Fruit fly (Drosophila melanogaster) whole organism, embryonic: ENCODE data around the gene slp1.

Experiments used
- Adf1 ChIP-seq: fragments of 200-800 bp; sonication (Bioruptor generic); IDR thresholded peaks from 2 replicates; pipeline ENCODE4 v1.3.6; 2022; ENCODE audit warnings: missing biosample characterization, missing genetic modification characterization
- CG10321 ChIP-seq: fragments of 200-800 bp; sonication (Bioruptor generic); IDR thresholded peaks from 2 replicates; pipeline ENCODE4 v1.3.6; 2022; ENCODE audit warnings: missing biosample characterization, missing genetic modification characterization
- CG11456 ChIP-seq: fragments of 200-800 bp; sonication (Bioruptor generic); IDR thresholded peaks from 3 replicates; pipeline ENCODE4 v1.3.6; 2022; ENCODE audit warnings: missing biosample characterization, missing genetic modification characterization
- CG14860 ChIP-seq: fragments of 200-800 bp; sonication (Bioruptor generic); IDR thresholded peaks from 3 replicates; pipeline ENCODE4 v1.3.6; 2022; ENCODE audit warnings: missing biosample characterization, missing genetic modification characterization; ENCODE audit not compliant: partially characterized antibody
- CG16863 ChIP-seq: fragments of 200-800 bp; sonication (Bioruptor generic); optimal IDR thresholded peaks from 3 replicates; lab custom pipeline; 2016; ENCODE audit warnings: missing biosample characterization, missing genetic modification characterization
- CG17829 ChIP-seq: fragments of 200-800 bp; optimal IDR thresholded peaks from 2 replicates; lab custom pipeline; 2019; ENCODE audit warnings: missing biosample characterization, mild to moderate bottlenecking, missing genetic modification characterization, moderate library complexity
- CG1832 ChIP-seq: fragments of 200-800 bp; sonication (Bioruptor generic); optimal IDR thresholded peaks from 2 replicates; lab custom pipeline; 2017; ENCODE audit warnings: missing biosample characterization, mild to moderate bottlenecking, missing genetic modification characterization, inconsistent platforms
- CG2116 ChIP-seq: fragments of 200-800 bp; sonication (Bioruptor generic); optimal IDR thresholded peaks from 3 replicates; lab custom pipeline; 2018; ENCODE audit warnings: missing biosample characterization, mild to moderate bottlenecking, missing genetic modification characterization
- CG2129 ChIP-seq: fragments of 200-800 bp; sonication (Bioruptor generic); IDR thresholded peaks from 2 replicates; pipeline ENCODE4 v1.3.6; 2022; ENCODE audit warnings: missing biosample characterization, missing genetic modification characterization; ENCODE audit not compliant: partially characterized antibody
- CG6272 ChIP-seq: fragments of 200-800 bp; sonication (Bioruptor generic); IDR thresholded peaks from 2 replicates; pipeline ENCODE4 v1.3.6; 2022; ENCODE audit warnings: missing biosample characterization, missing genetic modification characterization
- CG7357 ChIP-seq: fragments of 200-800 bp; sonication (Bioruptor generic); IDR thresholded peaks from 3 replicates; pipeline ENCODE4 v1.3.6; 2022; ENCODE audit warnings: missing biosample characterization, missing genetic modification characterization
- CG8765 ChIP-seq: fragments of 200-800 bp; sonication (Bioruptor generic); IDR thresholded peaks from 2 replicates; pipeline ENCODE4 v1.3.6; 2022; ENCODE audit warnings: missing biosample characterization, missing genetic modification characterization
- CG9876 ChIP-seq: fragments of 200-800 bp; sonication (Bioruptor generic); optimal IDR thresholded peaks from 2 replicates; lab custom pipeline; 2016; ENCODE audit warnings: missing biosample characterization, missing genetic modification characterization
- CG9932 ChIP-seq: fragments of 200-800 bp; sonication (Bioruptor generic); IDR thresholded peaks from 2 replicates; pipeline ENCODE4 v1.3.6; 2022; ENCODE audit warnings: missing biosample characterization, missing genetic modification characterization
- CoRest ChIP-seq: fragments of 200-800 bp; sonication (Bioruptor generic); optimal IDR thresholded peaks from 3 replicates; lab custom pipeline; 2018; ENCODE audit warnings: missing biosample characterization, mild to moderate bottlenecking, missing genetic modification characterization, moderate library complexity
- D19A ChIP-seq: fragments of 200-800 bp; optimal IDR thresholded peaks from 3 replicates; lab custom pipeline; 2019; ENCODE audit warnings: missing biosample characterization, mild to moderate bottlenecking, missing genetic modification characterization, moderate library complexity
- Deaf1 ChIP-seq: fragments of 200-800 bp; optimal IDR thresholded peaks from 3 replicates; lab custom pipeline; 2019; ENCODE audit warnings: missing biosample characterization, mild to moderate bottlenecking, missing genetic modification characterization, moderate library complexity
- Eip74EF ChIP-seq, 2 experiments: fragments of 200-800 bp in 1 of 2; fragments of >200 bp in 1 of 2; sonication (Bioruptor generic) in 1 of 2; optimal IDR thresholded peaks; 2 replicates each; lab custom pipeline; 2017 to 2019; ENCODE audit warnings: missing biosample characterization in 2 of 2, missing genetic modification characterization in 2 of 2, mild to moderate bottlenecking in 1 of 2, moderate library complexity in 1 of 2
- Jarid2 ChIP-seq: fragments of 200-800 bp; sonication (Bioruptor generic); optimal IDR thresholded peaks from 3 replicates; lab custom pipeline; 2017; ENCODE audit warnings: mild to moderate bottlenecking, missing biosample characterization, missing genetic modification reagents, missing genetic modification characterization
- Kr ChIP-seq: fragments of 200-800 bp; sonication (Bioruptor generic); optimal IDR thresholded peaks from 2 replicates; lab custom pipeline; 2017; ENCODE audit warnings: missing biosample characterization, mild to moderate bottlenecking, missing genetic modification characterization
- Max ChIP-seq: fragments of 200-800 bp; sonication (Bioruptor generic); optimal IDR thresholded peaks from 2 replicates; lab custom pipeline; 2016; ENCODE audit warnings: missing biosample characterization, mild to moderate bottlenecking, missing genetic modification characterization
- Mrtf ChIP-seq: fragments of 200-800 bp; sonication (Bioruptor generic); IDR thresholded peaks from 3 replicates; pipeline ENCODE4 v1.3.6; 2022; ENCODE audit warnings: missing biosample characterization, missing genetic modification characterization
- Nf-YA ChIP-seq: fragments of 200-800 bp; sonication (Bioruptor generic); IDR thresholded peaks from 2 replicates; pipeline ENCODE4 v1.3.6; 2022; ENCODE audit warnings: missing biosample characterization, missing genetic modification characterization
- Nf-YB ChIP-seq: fragments of 200-800 bp; sonication (Bioruptor generic); optimal IDR thresholded peaks from 3 replicates; lab custom pipeline; 2019; ENCODE audit warnings: missing biosample characterization, mild to moderate bottlenecking, missing genetic modification characterization, moderate library complexity
- Nf-YC ChIP-seq: fragments of 200-800 bp; optimal IDR thresholded peaks from 3 replicates; lab custom pipeline; 2019; ENCODE audit warnings: missing biosample characterization, mild to moderate bottlenecking, missing genetic modification characterization, moderate library complexity
- Pdp1 ChIP-seq, 2 experiments: fragments of 200-800 bp; sonication (Bioruptor generic); optimal IDR thresholded peaks; 3 replicates each; lab custom pipeline; 2016; ENCODE audit warnings: missing biosample characterization in 2 of 2, missing genetic modification characterization in 2 of 2, mild to moderate bottlenecking in 1 of 2, moderate library complexity in 1 of 2
- ato ChIP-seq: fragments of 200-800 bp; sonication (Bioruptor generic); IDR thresholded peaks from 2 replicates; pipeline ENCODE4 v1.3.6; 2022; ENCODE audit warnings: missing biosample characterization, missing genetic modification characterization; ENCODE audit not compliant: partially characterized antibody
- bcd ChIP-seq: fragments of 200-800 bp; sonication (Bioruptor generic); optimal IDR thresholded peaks from 2 replicates; lab custom pipeline; 2017; ENCODE audit warnings: missing biosample characterization, mild to moderate bottlenecking, missing genetic modification characterization
- cas ChIP-seq: fragments of 200-800 bp; sonication (Bioruptor generic); IDR thresholded peaks from 2 replicates; pipeline ENCODE4 v1.3.6; 2022; ENCODE audit warnings: missing biosample characterization, missing genetic modification characterization
- crol ChIP-seq: fragments of 200-800 bp; sonication (Bioruptor generic); IDR thresholded peaks from 2 replicates; pipeline ENCODE4 v1.3.6; 2022; ENCODE audit warnings: missing biosample characterization, missing genetic modification characterization
- gcm ChIP-seq: fragments of 200-800 bp; sonication (Bioruptor generic); optimal IDR thresholded peaks from 2 replicates; lab custom pipeline; 2019; ENCODE audit warnings: missing biosample characterization, mild to moderate bottlenecking, missing genetic modification characterization, moderate library complexity
- gro ChIP-seq: fragments of 200-800 bp; sonication (Bioruptor generic); optimal IDR thresholded peaks from 2 replicates; lab custom pipeline; 2016; ENCODE audit warnings: missing biosample characterization, missing genetic modification characterization
- gsb-n ChIP-seq: fragments of 200-800 bp; sonication (Bioruptor generic); optimal IDR thresholded peaks from 3 replicates; lab custom pipeline; 2018; ENCODE audit warnings: missing biosample characterization, mild to moderate bottlenecking, missing genetic modification characterization
- kni ChIP-seq: fragments of 200-800 bp; sonication (Bioruptor generic); optimal IDR thresholded peaks from 3 replicates; lab custom pipeline; 2017; ENCODE audit warnings: mild to moderate bottlenecking, missing biosample characterization, missing genetic modification reagents, missing genetic modification characterization
- maf-S ChIP-seq: fragments of 200-800 bp; sonication (Bioruptor generic); optimal IDR thresholded peaks from 2 replicates; lab custom pipeline; 2016; ENCODE audit warnings: missing biosample characterization, missing genetic modification characterization
- nerfin-1 ChIP-seq: fragments of 200-800 bp; sonication (Bioruptor generic); optimal IDR thresholded peaks from 3 replicates; lab custom pipeline; 2019; ENCODE audit warnings: missing biosample characterization, mild to moderate bottlenecking, missing genetic modification characterization, moderate library complexity
- pan ChIP-seq, 4 experiments: fragments of >200 bp in 3 of 4; fragments of 200-800 bp in 1 of 4; sonication (Bioruptor generic) in 1 of 4; optimal IDR thresholded peaks in 3 of 4; IDR thresholded peaks in 1 of 4; 2 replicates each; pipeline versions ENCODE4 v1.3.6 to Lab custom; 2017 to 2022; ENCODE audit warnings: missing biosample characterization in 2 of 4, missing genetic modification characterization in 2 of 4, mixed read lengths in 1 of 4
- pros ChIP-seq: fragments of 200-800 bp; sonication (Bioruptor generic); optimal IDR thresholded peaks from 3 replicates; lab custom pipeline; 2019; ENCODE audit warnings: missing biosample characterization, mild to moderate bottlenecking, missing genetic modification characterization, moderate library complexity
- sens ChIP-seq: fragments of 200-800 bp; sonication (Bioruptor generic); peaks from one replicate; lab custom pipeline; 2016; ENCODE audit warnings: missing biosample characterization, missing genetic modification characterization
- sens-2 ChIP-seq: fragments of 200-800 bp; sonication (Bioruptor generic); IDR thresholded peaks from 2 replicates; pipeline ENCODE4 v1.3.6; 2022; ENCODE audit warnings: missing biosample characterization, missing genetic modification characterization
- seq ChIP-seq: fragments of 200-800 bp; sonication (Bioruptor generic); IDR thresholded peaks from 2 replicates; pipeline ENCODE4 v1.3.6; 2022; ENCODE audit warnings: missing biosample characterization, missing genetic modification characterization
- sqz ChIP-seq: fragments of 200-800 bp; sonication (Bioruptor generic); optimal IDR thresholded peaks from 3 replicates; lab custom pipeline; 2018; ENCODE audit warnings: missing biosample characterization, mild to moderate bottlenecking, missing genetic modification characterization
- sr ChIP-seq: fragments of 200-800 bp; sonication (Bioruptor generic); IDR thresholded peaks from 3 replicates; pipeline ENCODE4 v1.3.6; 2022; ENCODE audit warnings: missing biosample characterization, missing genetic modification characterization
- tin ChIP-seq: fragments of 200-800 bp; sonication (Bioruptor generic); optimal IDR thresholded peaks from 3 replicates; lab custom pipeline; 2016; ENCODE audit warnings: missing biosample characterization, missing genetic modification characterization
- tll ChIP-seq, 2 experiments: fragments of 200-800 bp in 1 of 2; fragments of >200 bp in 1 of 2; sonication (Bioruptor generic) in 1 of 2; optimal IDR thresholded peaks; 2 replicates each; lab custom pipeline; 2017 to 2019; ENCODE audit warnings: missing biosample characterization in 2 of 2, missing genetic modification characterization in 2 of 2, mild to moderate bottlenecking in 1 of 2, moderate library complexity in 1 of 2
- twi ChIP-seq: fragments of 200-800 bp; optimal IDR thresholded peaks from 2 replicates; lab custom pipeline; 2019; ENCODE audit warnings: missing biosample characterization, mild to moderate bottlenecking, missing genetic modification characterization, moderate library complexity
- vvl ChIP-seq: fragments of 200-800 bp; sonication (Bioruptor generic); IDR thresholded peaks from 2 replicates; pipeline ENCODE4 v1.3.6; 2022; ENCODE audit warnings: missing biosample characterization, missing genetic modification characterization
- zen ChIP-seq: fragments of 200-800 bp; sonication (Bioruptor generic); optimal IDR thresholded peaks from 3 replicates; lab custom pipeline; 2018; ENCODE audit warnings: missing biosample characterization, mild to moderate bottlenecking, missing genetic modification characterization, moderate library complexity
- zf30C ChIP-seq: fragments of 200-800 bp; sonication (Bioruptor generic); optimal IDR thresholded peaks from 3 replicates; lab custom pipeline; 2018; ENCODE audit warnings: missing biosample characterization, mild to moderate bottlenecking, missing genetic modification characterization

slp1 gene

dm6 chr2L:3836440-3836890, 11.0 kb downstream of the slp1 start, which contains the start of gene slp2 (continued):
- TF ChIP-seq sens (GFP tag; lab: Kevin White, UChicago) (peak; percentile 78), ato (GFP tag; lab: Robert Waterston, UW) (no peak), CG16863 (GFP tag; lab: Kevin White, UChicago) (no peak), CG1832 (peak; percentile 83), cas (no peak), CG17829 (tag; lab: Kevin White, UChicago) (peak; percentile 36), zf30C (GFP tag; lab: Kevin White, UChicago) (peak; percentile 72), crol (GFP tag; lab: Robert Waterston, UW) (peak; percentile 33; the same call in 1 of the 2 replicates), CG6272 (GFP tag; lab: Robert Waterston, UW) (no peak), CG2116 (GFP tag; lab: Kevin White, UChicago) (no peak), CG2129 (GFP tag; lab: Robert Waterston, UW) (no peak), gsb-n (tag; lab: Kevin White, UChicago) (peak; percentile 73), Jarid2 (peak; percentile 72), sens-2 (GFP tag; lab: Robert Waterston, UW) (0 out of 2 replicates have a peak, but pooled peaks have one; percentile 14), CG14860 (GFP tag; lab: Robert Waterston, UW) (no peak), kni (GFP tag; lab: Kevin White, UChicago) (peak; percentile 72), Adf1 (GFP tag; lab: Robert Waterston, UW) (peak; percentile 39; the same call in 1 of the 2 replicates), bcd (GFP tag; lab: Kevin White, UChicago) (no peak), vvl (GFP tag; lab: Robert Waterston, UW) (peak; percentile 39; the same call in 1 of the 2 replicates), gcm (GFP tag; lab: Kevin White, UChicago) (peak; percentile 18), zen (peak; percentile 87), Nf-YC (tag; lab: Kevin White, UChicago) (peak; percentile 98), pan (optimal IDR thresholded peaks at IDR 0.05; lab: Kevin White, UChicago) (no peak), pan (GFP tag; optimal IDR thresholded peaks at IDR 0.05 in 1 of 2, IDR thresholded peaks at IDR 0.05 in 1 of 2) (peak in 1 of 2 experiments; percentile 60), CG9876 (GFP tag; lab: Kevin White, UChicago) (no peak), Deaf1 (tag; lab: Kevin White, UChicago) (peak; percentile 97), pros (GFP tag; lab: Kevin White, UChicago) (peak; percentile 69), CG8765 (GFP tag; lab: Robert Waterston, UW) (no peak), Pdp1 (GFP tag; optimal IDR thresholded peaks at IDR 0.05; lab: Kevin White, UChicago) (no peak), D19A (tag; lab: Kevin White, UChicago) (no peak), CG10321 (GFP tag; lab: Robert Waterston, UW) (peak; percentile 79), sr (GFP tag; lab: Robert Waterston, UW) (0 out of 3 replicates have a peak, but pooled peaks have one; percentile 33), nerfin-1 (peak; percentile 11), Nf-YA (peak; percentile 85), Eip74EF (GFP tag; optimal IDR thresholded peaks at IDR 0.05; lab: Kevin White, UChicago) (no peak), CG9932 (0 out of 2 replicates have a peak, but pooled peaks have one; percentile 24), tll (GFP tag; optimal IDR thresholded peaks at IDR 0.05; lab: Kevin White, UChicago) (peak in 1 of 2 experiments; percentile 46), Nf-YB (GFP tag; lab: Kevin White, UChicago) (peak; percentile 99), CG11456 (no peak), CoRest (tag; lab: Kevin White, UChicago) (peak; percentile 5), CG7357 (no peak), tin (no peak), Kr (GFP tag; lab: Kevin White, UChicago) (peak; percentile 38), twi (tag; lab: Kevin White, UChicago) (peak; percentile 9), gro (no peak), Mrtf (GFP tag; lab: Robert Waterston, UW) (no peak), sqz (GFP tag; lab: Kevin White, UChicago) (peak; percentile 48), Max (no peak), seq (GFP tag; lab: Robert Waterston, UW) (peak; percentile 81), maf-S (no peak)
